Worm (Caenorhabditis elegans) whole organism, dauer: Measurements from ENCODE around the gene dpy-21.
"Not testable (repeated sequence)": the region's sequence is repeated elsewhere in the genome, so short reads cannot be mapped to it uniquely, and the experiment has no call there.

Source experiments
- unc-62 ChIP-seq: sonication (generic microtip); optimal IDR thresholded peaks from 2 replicates; lab custom pipeline; 2017; ENCODE audit warnings: missing biosample characterization, missing genetic modification reagents, missing genetic modification characterization

Gene dpy-21

ce11 chrV:17935857-17936256 is 13.1 kb downstream of the dpy-21 start:
- no peak for TF ChIP-seq unc-62 (GFP tag; lab: Kevin White, UChicago)

DNA sequence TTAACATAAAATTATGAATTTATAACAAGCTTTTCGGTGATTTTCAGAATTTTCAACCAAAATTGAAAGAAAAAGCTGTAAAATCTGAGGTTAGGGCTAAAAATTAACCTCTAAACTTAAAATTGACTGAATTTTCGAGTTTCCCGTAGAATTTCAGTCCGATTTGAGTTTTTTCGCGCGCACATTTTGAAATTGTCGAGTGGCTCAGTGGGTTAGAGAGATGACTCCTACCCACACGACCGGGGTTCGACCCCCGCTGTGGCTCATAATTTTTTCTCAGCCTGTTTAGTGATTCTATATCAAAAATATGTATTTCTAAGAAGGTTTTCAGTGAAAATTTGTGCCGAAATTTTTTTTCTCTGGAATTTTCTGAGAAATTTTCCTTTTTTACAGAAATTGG is 17.2 kb downstream of the dpy-21 start:
- TF ChIP-seq unc-62 (GFP tag; lab: Kevin White, UChicago) = no peak

DNA sequence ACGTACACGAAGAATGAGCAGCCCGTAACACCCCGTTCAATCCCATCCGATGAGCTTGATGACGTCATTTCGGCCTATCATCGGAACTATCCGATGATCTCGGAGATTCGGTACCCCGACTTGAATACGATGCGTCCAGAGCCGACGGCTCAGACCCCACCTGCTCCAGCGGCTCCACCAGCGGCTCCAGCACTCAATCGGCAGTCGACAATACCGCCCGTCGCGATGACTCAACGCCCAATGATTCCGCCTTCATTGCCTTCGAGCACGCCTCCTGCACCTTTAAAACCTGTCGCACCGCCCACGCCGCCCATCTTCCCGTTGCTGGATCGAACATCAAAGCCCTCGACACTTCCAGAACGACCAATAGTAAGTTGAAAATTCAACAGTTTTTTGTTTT is 20.9 kb downstream of the dpy-21 start:
- TF ChIP-seq unc-62 (GFP tag; lab: Kevin White, UChicago) = no peak

DNA sequence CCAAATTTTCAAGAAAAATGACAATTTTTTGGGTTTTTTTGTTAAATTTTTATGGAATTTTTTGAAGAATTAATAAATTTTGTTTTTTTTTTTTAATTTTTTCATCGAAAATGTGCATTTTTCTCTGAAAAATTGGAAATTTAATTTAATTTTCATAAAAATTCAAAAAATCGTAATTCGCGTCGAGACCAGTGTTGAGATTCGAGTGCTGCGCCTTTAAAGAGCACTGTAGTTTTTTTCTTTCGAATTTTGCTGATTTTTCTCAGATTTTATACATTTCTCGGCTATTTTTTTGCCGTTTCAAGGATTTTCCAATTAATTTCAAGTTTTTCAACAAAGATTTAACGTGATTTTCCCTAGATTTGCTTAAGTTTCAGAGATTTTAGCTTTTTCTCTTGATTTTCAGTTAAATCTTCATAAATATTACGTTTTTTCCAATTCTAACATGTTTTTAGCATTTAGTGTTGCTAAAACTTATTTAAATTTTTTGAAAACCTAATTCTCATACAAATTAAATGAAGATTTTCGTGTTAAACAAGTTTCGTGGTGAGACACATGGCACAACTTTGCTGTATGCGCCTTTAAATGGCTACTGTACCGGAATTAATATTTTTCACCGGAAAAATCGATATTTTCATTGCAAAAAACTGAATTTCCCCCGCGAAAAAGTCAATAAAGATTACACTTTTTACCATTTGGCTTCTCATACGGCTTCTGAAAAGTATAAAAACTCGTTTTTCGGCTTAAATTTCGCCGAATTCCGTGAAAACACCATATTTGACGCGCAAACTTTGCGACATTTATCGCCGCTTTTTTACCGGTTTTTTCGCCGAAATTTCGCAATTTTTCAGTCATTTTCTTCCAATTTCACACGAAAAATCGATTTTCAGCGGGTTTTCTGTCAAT is 24.6 kb downstream of the dpy-21 start, which contains the start of gene usp-50:
TSS of gene usp-50 (plus strand) at position 822 of the 906 bp plus-strand sequence.
- not testable (repeated sequence) for TF ChIP-seq unc-62 (GFP tag; lab: Kevin White, UChicago)

- TF ChIP-seq unc-62 (GFP tag; lab: Kevin White, UChicago) = no peak
These were observed 27.6 kb downstream of the dpy-21 start, which contains the start of gene E01B7.2 for ce11 chrV:17921423-17921822. E01B7.2 (plus strand) TSS chrV:17921772.

DNA sequence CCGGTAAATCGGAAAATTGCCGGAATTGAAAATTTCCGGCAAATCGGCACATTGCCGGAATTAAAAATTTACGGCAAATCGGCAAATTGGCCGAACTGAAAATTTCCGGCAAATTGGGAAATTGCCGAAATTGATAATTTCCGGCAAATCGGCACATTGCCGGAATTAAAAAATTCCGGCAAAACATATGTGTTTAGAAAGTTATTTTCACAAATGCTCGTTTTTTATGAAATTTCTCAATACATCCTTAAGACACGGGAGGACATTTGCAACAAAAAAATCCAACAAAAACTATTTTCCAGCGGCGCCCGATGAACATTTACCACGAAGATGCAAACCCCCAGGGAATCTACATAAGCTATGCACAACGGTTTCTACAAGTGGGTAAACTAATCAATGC is 30.3 kb downstream of the dpy-21 start, which contains the start of gene C06H5.8:
TSS of gene C06H5.8 (plus strand) at position 301 of the 400 bp plus-strand sequence.
- no peak for TF ChIP-seq unc-62 (GFP tag; lab: Kevin White, UChicago)

DNA sequence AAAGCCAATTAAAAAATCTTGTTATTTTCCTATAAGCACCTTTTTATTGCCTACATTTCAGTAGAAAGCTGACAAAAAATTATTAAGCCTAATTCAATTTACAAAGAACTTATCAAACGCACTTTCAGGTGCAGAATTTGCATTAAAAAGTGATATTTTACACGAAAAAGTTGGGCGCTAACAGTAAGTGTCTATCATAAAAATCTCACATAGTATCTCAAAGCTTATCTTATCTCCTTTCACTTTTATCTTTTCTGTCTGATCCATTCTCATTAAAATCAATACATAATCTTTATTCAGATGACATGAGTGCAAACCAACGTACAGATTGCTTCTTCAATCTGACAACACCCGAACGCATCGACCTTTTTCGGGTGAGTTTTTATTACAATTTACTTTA is 39.0 kb downstream of the dpy-21 start, which contains the start of gene dcar-1:
TSS of gene dcar-1 (plus strand) at position 301 of the 400 bp plus-strand sequence.
- no peak for TF ChIP-seq unc-62 (GFP tag; lab: Kevin White, UChicago)

DNA sequence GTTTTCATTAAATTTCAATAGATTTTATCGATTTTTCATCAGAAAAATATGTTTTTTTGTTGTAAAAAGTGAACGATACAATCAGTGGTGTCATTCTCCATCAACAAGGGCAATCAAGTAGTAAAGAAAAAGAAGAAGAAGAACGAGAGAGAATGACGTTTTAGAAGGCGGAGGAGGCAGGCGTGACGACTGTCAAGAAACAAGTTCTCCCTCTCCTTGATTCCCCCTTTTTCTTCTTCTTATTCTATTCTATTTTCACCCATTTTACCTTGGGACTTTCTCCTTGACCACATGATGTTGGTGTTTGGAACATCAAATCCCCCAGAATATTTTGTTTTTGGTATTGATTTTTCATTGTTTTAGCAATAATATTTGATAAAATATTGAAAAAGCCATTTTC is 43.2 kb downstream of the dpy-21 start:
- TF ChIP-seq unc-62 (GFP tag; lab: Kevin White, UChicago) = no peak

DNA sequence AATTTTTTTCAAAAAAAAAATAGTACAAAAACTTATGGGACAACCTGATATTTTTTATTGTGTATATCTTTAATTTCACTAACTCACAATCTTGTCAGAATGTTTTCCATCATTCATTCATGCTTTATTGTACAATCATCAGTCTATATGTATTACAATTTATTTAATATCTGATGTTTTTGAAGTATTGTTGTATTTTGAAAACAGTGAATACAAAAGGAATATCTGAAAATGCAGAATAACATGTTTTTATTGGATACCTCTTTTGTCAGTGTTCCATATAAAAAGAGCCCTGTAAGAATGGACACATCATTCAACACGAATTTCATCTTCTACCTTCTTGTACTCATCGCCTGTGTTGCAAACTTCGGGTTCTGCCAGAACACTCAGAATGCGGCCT is 45.2 kb downstream of the dpy-21 start, which contains the start of gene C06H5.14:
TSS of gene C06H5.14 (plus strand) at position 301 of the 400 bp plus-strand sequence.
- not testable (repeated sequence) for TF ChIP-seq unc-62 (GFP tag; lab: Kevin White, UChicago)

DNA sequence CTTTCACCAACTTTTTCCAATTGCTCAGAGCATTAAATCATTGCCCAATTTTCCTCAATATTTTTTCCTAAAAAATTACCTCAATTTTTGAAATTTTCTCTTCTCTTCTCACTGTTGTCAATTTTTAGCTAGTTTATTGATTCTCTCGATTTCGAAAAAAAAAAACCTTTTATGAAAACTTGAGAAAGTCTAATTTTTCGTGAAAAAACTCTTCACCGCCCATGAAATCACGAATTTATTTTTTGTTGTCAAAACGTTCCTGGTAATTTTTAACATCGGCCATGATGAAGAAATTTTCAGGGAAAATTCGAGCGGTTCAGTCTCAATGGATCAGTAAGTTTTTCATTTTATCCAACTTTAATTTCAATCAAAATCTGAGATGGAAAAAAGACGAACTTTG is 49.5 kb downstream of the dpy-21 start, which contains the start of gene fbxa-157:
TSS of gene fbxa-157 (plus strand) at position 301 of the 400 bp plus-strand sequence.
- TF ChIP-seq unc-62 (GFP tag; lab: Kevin White, UChicago) = no peak

ce11 chrV:17897646-17898045 is 51.3 kb downstream of the dpy-21 start, which contains the start of gene C06H5.13:
C06H5.13 (minus strand) TSS chrV:17897746.
- TF ChIP-seq unc-62 (GFP tag; lab: Kevin White, UChicago) = not testable (repeated sequence)

DNA sequence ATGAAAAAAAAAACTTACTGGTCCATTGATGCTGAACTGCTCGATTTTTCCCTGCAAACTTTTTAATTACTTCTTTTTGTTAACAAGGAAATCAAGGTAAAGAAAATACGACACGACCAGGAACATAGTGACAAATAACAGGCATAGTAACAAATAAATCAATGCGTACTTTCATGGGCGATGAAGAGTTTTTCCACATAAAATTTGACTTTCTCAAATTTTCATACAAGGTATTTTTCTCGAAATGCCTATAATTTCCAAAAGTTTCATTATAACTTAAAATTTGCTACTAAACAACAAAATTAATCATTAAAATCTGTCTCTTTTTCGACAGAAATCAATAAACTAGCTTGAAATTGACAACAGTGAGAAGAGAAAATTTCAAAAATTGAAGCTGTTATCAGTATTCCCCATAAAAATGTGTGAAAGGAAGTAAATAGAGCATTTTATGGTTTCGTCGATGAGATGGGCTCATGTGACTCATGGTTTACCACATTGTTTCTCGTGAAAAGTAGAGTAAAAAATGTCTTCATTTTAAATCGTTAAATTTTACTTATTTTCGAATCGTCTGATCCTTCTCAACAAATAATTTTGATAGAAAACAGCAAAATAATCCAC is 52.1 kb downstream of the dpy-21 start, which contains the start of gene fbxa-156:
TSS of gene fbxa-156 (minus strand) at position 51 of the 618 bp plus-strand sequence.
- TF ChIP-seq unc-62 (GFP tag; lab: Kevin White, UChicago) = no peak

ce11 chrV:17894485-17894884 is 54.5 kb downstream of the dpy-21 start, which contains the start of gene C06H5.12:
C06H5.12 (plus strand) TSS chrV:17894785.
- not testable (repeated sequence) for TF ChIP-seq unc-62 (GFP tag; lab: Kevin White, UChicago)

ce11 chrV:17893959-17894358 is 55.0 kb downstream of the dpy-21 start, which contains the start of gene C06H5.11:
C06H5.11 (minus strand) TSS chrV:17894059.
- not testable (repeated sequence) for TF ChIP-seq unc-62 (GFP tag; lab: Kevin White, UChicago)

ce11 chrV:17891317-17891716 is 57.7 kb downstream of the dpy-21 start:
- no peak for TF ChIP-seq unc-62 (GFP tag; lab: Kevin White, UChicago)
